Fruit fly (Drosophila melanogaster) whole organism, pupa: ENCODE measurements around the gene CG10550.
A peak's percentile ranks its signal among the peaks of the same experiment; 100 is the strongest.

Experiments used
- CG10348 ChIP-seq: fragments of 200-800 bp; sonication (Bioruptor generic); IDR thresholded peaks from 2 replicates; pipeline ENCODE4 v1.3.6; 2022; ENCODE audit warnings: missing biosample characterization, missing genetic modification characterization
- CG12605 ChIP-seq: fragments of 200-800 bp; sonication (Bioruptor generic); IDR thresholded peaks from 2 replicates; pipeline ENCODE4 v1.3.6; 2022; ENCODE audit warnings: missing biosample characterization, missing genetic modification characterization
- CG13204 ChIP-seq: fragments of 200-800 bp; sonication (Bioruptor generic); optimal IDR thresholded peaks from 2 replicates; lab custom pipeline; 2018; ENCODE audit warnings: missing biosample characterization, mild to moderate bottlenecking, missing genetic modification characterization, moderate library complexity
- CG14655 ChIP-seq: fragments of 200-800 bp; sonication (Bioruptor generic); optimal IDR thresholded peaks from 3 replicates; lab custom pipeline; 2017; ENCODE audit warnings: mild to moderate bottlenecking, missing biosample characterization, missing genetic modification reagents, missing genetic modification characterization
- CG15710 ChIP-seq: fragments of 200-800 bp; sonication (Bioruptor generic); optimal IDR thresholded peaks from 2 replicates; lab custom pipeline; 2018; ENCODE audit warnings: missing biosample characterization, mild to moderate bottlenecking, missing genetic modification characterization, moderate library complexity
- CG17806 ChIP-seq: fragments of 200-800 bp; sonication (Bioruptor generic); optimal IDR thresholded peaks from 2 replicates; lab custom pipeline; 2018; ENCODE audit warnings: missing biosample characterization, mild to moderate bottlenecking, missing genetic modification characterization, moderate library complexity
- CG32121 ChIP-seq: fragments of 200-800 bp; sonication (Bioruptor generic); IDR thresholded peaks from 2 replicates; pipeline ENCODE4 v1.3.6; 2022; ENCODE audit warnings: missing biosample characterization, missing genetic modification characterization
- CG34367 ChIP-seq: fragments of 200-800 bp; sonication (Bioruptor generic); optimal IDR thresholded peaks from 2 replicates; lab custom pipeline; 2018; ENCODE audit warnings: missing biosample characterization, mild to moderate bottlenecking, missing genetic modification characterization
- CG4496 ChIP-seq: fragments of 200-800 bp; sonication (Bioruptor generic); IDR thresholded peaks from 3 replicates; pipeline ENCODE4 v1.3.6; 2022; ENCODE audit warnings: missing biosample characterization, missing genetic modification characterization
- CG8159 ChIP-seq: fragments of 200-800 bp; sonication (Bioruptor generic); optimal IDR thresholded peaks from 3 replicates; lab custom pipeline; 2018; ENCODE audit warnings: missing biosample characterization, mild to moderate bottlenecking, missing genetic modification characterization, moderate library complexity
- CG8301 ChIP-seq: fragments of 200-800 bp; sonication (Bioruptor generic); optimal IDR thresholded peaks from 2 replicates; lab custom pipeline; 2018; ENCODE audit warnings: missing biosample characterization, mild to moderate bottlenecking, missing genetic modification characterization
- CG9948 ChIP-seq: fragments of 200-800 bp; sonication (Bioruptor generic); optimal IDR thresholded peaks from 2 replicates; lab custom pipeline; 2018; ENCODE audit warnings: missing biosample characterization, mild to moderate bottlenecking, missing genetic modification characterization, moderate library complexity
- D1 ChIP-seq: fragments of 200-800 bp; sonication (Bioruptor generic); optimal IDR thresholded peaks from 2 replicates; lab custom pipeline; 2018; ENCODE audit warnings: missing biosample characterization, mild to moderate bottlenecking, missing genetic modification characterization, moderate library complexity
- EcR ChIP-seq: fragments of 200-800 bp; sonication (Bioruptor generic); optimal IDR thresholded peaks from 3 replicates; lab custom pipeline; 2019; ENCODE audit warnings: missing biosample characterization, missing genetic modification characterization, mild to moderate bottlenecking, moderate library complexity, missing genetic modification reagents
- Ets98B ChIP-seq: fragments of 200-800 bp; sonication (Bioruptor generic); IDR thresholded peaks from 2 replicates; pipeline ENCODE4 v1.3.6; 2022; ENCODE audit warnings: missing biosample characterization, missing genetic modification characterization
- Pif1A ChIP-seq: fragments of 200-800 bp; sonication (Bioruptor generic); optimal IDR thresholded peaks from 3 replicates; lab custom pipeline; 2016; ENCODE audit warnings: missing biosample characterization, missing genetic modification characterization
- Pif1B ChIP-seq: fragments of 200-800 bp; sonication (Bioruptor generic); optimal IDR thresholded peaks from 3 replicates; lab custom pipeline; 2016; ENCODE audit warnings: missing biosample characterization, missing genetic modification characterization
- Snoo ChIP-seq: fragments of 200-800 bp; sonication (Bioruptor generic); optimal IDR thresholded peaks from 3 replicates; lab custom pipeline; 2017; ENCODE audit warnings: missing biosample characterization, mild to moderate bottlenecking, missing genetic modification characterization, inconsistent platforms
- fd96Ca ChIP-seq: fragments of 200-800 bp; sonication (Bioruptor generic); IDR thresholded peaks from 3 replicates; pipeline ENCODE4 v1.3.6; 2022; ENCODE audit warnings: missing biosample characterization, missing genetic modification characterization
- gl ChIP-seq: fragments of 200-800 bp; sonication (Bioruptor generic); optimal IDR thresholded peaks from 2 replicates; lab custom pipeline; 2018; ENCODE audit warnings: missing biosample characterization, mild to moderate bottlenecking, missing genetic modification characterization
- rn ChIP-seq: fragments of 200-800 bp; sonication (Bioruptor generic); IDR thresholded peaks from 2 replicates; pipeline ENCODE4 v1.3.6; 2022; ENCODE audit warnings: missing biosample characterization, missing genetic modification characterization

CG10550 gene

dm6 chr3R:25308228-25308627, at the start of gene CG10550:
TSS of gene CG10550 (minus strand) at chr3R:25308391.
- no peak for TF ChIP-seq CG8159 (tag; lab: Kevin White, UChicago)
- no peak for TF ChIP-seq CG15710
- TF ChIP-seq CG17806 (tag; lab: Kevin White, UChicago) = no peak
- TF ChIP-seq Ets98B (GFP tag; lab: Robert Waterston, UW) = no peak
- no peak for TF ChIP-seq CG9948 (tag; lab: Kevin White, UChicago)
- TF ChIP-seq CG34367 (tag; lab: Kevin White, UChicago) = no peak
- no peak for TF ChIP-seq fd96Ca (GFP tag; lab: Robert Waterston, UW)

DNA sequence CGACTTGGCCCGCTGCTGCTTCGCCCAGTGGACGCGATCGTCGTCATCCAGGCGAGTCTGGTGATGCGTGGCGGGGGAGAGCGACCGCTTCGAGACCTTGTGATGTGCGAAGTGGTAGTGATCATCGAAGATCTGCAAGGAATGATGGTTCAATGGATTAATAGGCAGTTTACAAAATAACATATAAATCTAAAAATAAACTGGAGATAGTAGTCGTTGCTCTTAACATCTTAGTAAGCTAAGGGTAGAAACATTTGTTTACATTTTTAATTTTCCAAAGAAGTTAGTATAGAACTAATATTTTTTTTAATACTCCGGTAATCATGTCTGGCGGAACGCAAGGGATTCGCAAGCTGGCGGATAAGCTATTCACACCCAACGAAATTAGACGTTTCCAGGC, 49.8 kb upstream of the CG10550 start, which contains the start of gene ND-49L:
Gene ND-49L, plus strand, starts transcription at position 301 of the 400 bp plus-strand sequence.
- no peak for TF ChIP-seq CG8301
- no peak for TF ChIP-seq CG10348
- no peak for TF ChIP-seq Pif1B (GFP tag; lab: Kevin White, UChicago)
- no peak for TF ChIP-seq CG4496 (GFP tag; lab: Robert Waterston, UW)
- no peak for TF ChIP-seq rn (GFP tag; lab: Robert Waterston, UW)
- no peak for TF ChIP-seq CG32121 (GFP tag; lab: Robert Waterston, UW)
- no peak for TF ChIP-seq CG14655 (GFP tag; lab: Kevin White, UChicago)
- no peak for TF ChIP-seq CG17806 (tag; lab: Kevin White, UChicago)
- TF ChIP-seq CG8159 (tag; lab: Kevin White, UChicago) = no peak
- no peak for TF ChIP-seq Ets98B (GFP tag; lab: Robert Waterston, UW)
- TF ChIP-seq CG13204 (GFP tag; lab: Kevin White, UChicago) = no peak
- no peak for TF ChIP-seq D1
- TF ChIP-seq CG34367 (tag; lab: Kevin White, UChicago) = no peak
- no peak for TF ChIP-seq CG9948 (tag; lab: Kevin White, UChicago)
- TF ChIP-seq EcR = no peak
- TF ChIP-seq fd96Ca (GFP tag; lab: Robert Waterston, UW) = no peak
- TF ChIP-seq Pif1A = no peak
- TF ChIP-seq CG12605 (GFP tag; lab: Robert Waterston, UW) = no peak
- TF ChIP-seq CG15710 = no peak

DNA sequence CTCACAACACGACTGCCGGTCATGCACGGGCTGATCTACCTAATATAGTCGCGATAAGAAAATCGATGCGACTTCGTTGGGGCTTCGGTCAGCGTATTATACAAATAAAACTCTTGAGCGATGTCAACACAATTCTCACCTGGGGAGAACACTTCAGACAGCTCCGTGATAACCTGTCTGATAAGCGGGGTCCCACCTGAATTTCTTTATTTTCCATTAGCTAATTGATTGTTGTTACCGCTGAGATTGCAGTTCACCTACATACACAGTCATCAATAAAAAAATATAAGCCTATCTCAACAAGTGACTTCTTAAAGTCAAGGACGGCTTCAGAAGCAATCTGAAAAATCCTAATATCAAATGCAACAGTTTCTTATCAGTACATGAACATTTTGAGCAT, 38.7 kb upstream of the CG10550 start, which contains the start of gene tobi:
Gene tobi, minus strand, starts transcription at position 23 of the 400 bp plus-strand sequence.
- no peak for TF ChIP-seq D1
- no peak for TF ChIP-seq fd96Ca (GFP tag; lab: Robert Waterston, UW)
- TF ChIP-seq CG15710 = no peak
- TF ChIP-seq CG4496 (GFP tag; lab: Robert Waterston, UW) = no peak
- no peak for TF ChIP-seq CG8159 (tag; lab: Kevin White, UChicago)
- no peak for TF ChIP-seq CG13204 (GFP tag; lab: Kevin White, UChicago)
- TF ChIP-seq CG32121 (GFP tag; lab: Robert Waterston, UW) = no peak
- TF ChIP-seq gl (tag; lab: Kevin White, UChicago) = no peak
- TF ChIP-seq CG34367 (tag; lab: Kevin White, UChicago) = no peak
- TF ChIP-seq EcR = no peak
- TF ChIP-seq CG14655 (GFP tag; lab: Kevin White, UChicago) = no peak
- TF ChIP-seq Snoo = no peak
- TF ChIP-seq CG9948 (tag; lab: Kevin White, UChicago) = no peak
- TF ChIP-seq Pif1A = no peak
- no peak for TF ChIP-seq rn (GFP tag; lab: Robert Waterston, UW)
- TF ChIP-seq Pif1B (GFP tag; lab: Kevin White, UChicago) = no peak
- no peak for TF ChIP-seq CG10348
- no peak for TF ChIP-seq CG12605 (GFP tag; lab: Robert Waterston, UW)

DNA sequence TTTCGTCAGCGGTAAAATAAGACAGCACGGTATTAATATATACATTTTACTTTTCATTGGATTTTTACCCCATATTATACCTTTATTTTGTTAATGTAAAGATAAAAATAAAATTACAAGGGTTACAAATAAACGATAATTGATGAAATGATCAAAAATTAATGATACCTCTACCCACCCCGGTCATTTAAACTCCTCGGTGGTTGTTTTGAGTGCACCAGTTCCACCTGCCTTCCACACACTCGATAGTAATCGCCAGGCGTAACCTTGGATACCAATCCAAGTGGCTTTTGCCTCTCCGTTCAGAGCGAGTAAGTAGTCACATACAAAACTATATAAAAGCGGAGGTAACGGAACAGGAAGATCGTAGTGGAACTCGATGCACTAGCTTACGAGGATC, 31.8 kb upstream of the CG10550 start, which contains the start of gene rha:
Gene rha, plus strand, starts transcription at position 301 of the 400 bp plus-strand sequence.
- no peak for TF ChIP-seq CG9948 (tag; lab: Kevin White, UChicago)
- TF ChIP-seq, all 21 proteins: peak for 0

dm6 chr3R:25335065-25335464, 26.9 kb upstream of the CG10550 start, which contains the start of the genes CG10669 and CG11902:
TSS of gene CG10669 (minus strand) at chr3R:25335243.
TSS of gene CG11902 (plus strand) at chr3R:25335257.
- TF ChIP-seq Pif1A (no peak), CG8159 (tag; lab: Kevin White, UChicago) (no peak)
- TF ChIP-seq, all 21 proteins: peak for 0

- TF ChIP-seq Pif1A (no peak), CG17806 (tag; lab: Kevin White, UChicago) (no peak)
These were observed 22.9 kb upstream of the CG10550 start, which contains the start of gene CHKov2 for dm6 chr3R:25331103-25331502. TSS of gene CHKov2 (minus strand) at chr3R:25331203.

dm6 chr3R:25329079-25329478, 20.9 kb upstream of the CG10550 start, which contains the start of gene CHKov1:
TSS of gene CHKov1 (minus strand) at chr3R:25329316.
- peak; percentile 59; the same call in 2 of the 3 replicates for TF ChIP-seq CG4496 (GFP tag; lab: Robert Waterston, UW)
- 0 out of 2 replicates have a peak, but pooled peaks have one; percentile 29 for TF ChIP-seq CG32121 (GFP tag; lab: Robert Waterston, UW)
- no peak for TF ChIP-seq CG17806 (tag; lab: Kevin White, UChicago)
- 0 out of 2 replicates have a peak, but pooled peaks have one; percentile 20 for TF ChIP-seq CG12605 (GFP tag; lab: Robert Waterston, UW)
- peak; percentile 21; the same call in 1 of the 2 replicates for TF ChIP-seq Ets98B (GFP tag; lab: Robert Waterston, UW)
- TF ChIP-seq CG34367 (tag; lab: Kevin White, UChicago) = no peak
